Fruit fly (Drosophila melanogaster): ENCODE data around the gene Gr32a.

DNA sequence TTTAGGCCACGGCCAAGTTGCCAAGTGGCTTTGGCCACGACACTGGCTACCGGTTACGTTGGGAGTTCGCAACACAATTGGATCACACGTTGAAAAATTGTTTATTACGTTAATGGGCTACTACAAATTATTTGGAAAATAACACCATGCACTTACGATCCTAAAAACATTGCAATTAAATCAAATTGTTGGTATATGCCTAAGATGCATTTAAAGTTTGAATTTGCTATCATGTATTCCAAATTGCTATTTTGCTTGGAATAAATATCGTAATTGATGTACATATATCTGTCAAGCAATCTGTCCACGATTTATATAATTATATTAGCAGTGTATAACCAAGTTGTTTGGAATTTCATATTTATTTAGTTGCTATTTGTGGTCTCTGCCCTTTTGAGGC lies 40.9 kb upstream of the Gr32a start:
- no peak for TF ChIP-seq CG8478 (optimal IDR thresholded peaks at IDR 0.05)
- no peak for TF ChIP-seq CTCF (optimal IDR thresholded peaks at IDR 0.05)

Data from S2 (cell line).